Fruit fly (Drosophila melanogaster) whole organism, embryonic: Measurements from ENCODE around the gene Sgp.
A peak's percentile ranks its signal among the peaks of the same experiment; 100 is the strongest.

Experiments used
- Aef1 ChIP-seq: fragments of 200-800 bp; sonication (Bioruptor generic); IDR thresholded peaks from 3 replicates; pipeline ENCODE4 v1.3.6; 2022; ENCODE audit warnings: missing biosample characterization, missing genetic modification characterization
- Bteb2 ChIP-seq: fragments of 200-800 bp; sonication (Bioruptor generic); optimal IDR thresholded peaks from 2 replicates; lab custom pipeline; 2016; ENCODE audit warnings: missing biosample characterization, missing genetic modification characterization
- C15 ChIP-seq: fragments of 200-800 bp; sonication (Bioruptor generic); IDR thresholded peaks from 3 replicates; pipeline ENCODE4 v1.3.6; 2022; ENCODE audit warnings: missing biosample characterization, missing genetic modification characterization
- CG1024 ChIP-seq: fragments of 200-800 bp; sonication (Bioruptor generic); IDR thresholded peaks from 2 replicates; pipeline ENCODE4 v1.3.6; 2022; ENCODE audit warnings: missing biosample characterization, missing genetic modification characterization
- CG10366 ChIP-seq: fragments of 200-800 bp; sonication (Bioruptor generic); IDR thresholded peaks from 2 replicates; pipeline ENCODE4 v1.3.6; 2022; ENCODE audit warnings: missing biosample characterization, missing genetic modification characterization
- CG11456 ChIP-seq: fragments of 200-800 bp; sonication (Bioruptor generic); IDR thresholded peaks from 3 replicates; pipeline ENCODE4 v1.3.6; 2022; ENCODE audit warnings: missing biosample characterization, missing genetic modification characterization
- CG13287 ChIP-seq: fragments of 200-800 bp; sonication (Bioruptor generic); IDR thresholded peaks from 2 replicates; pipeline ENCODE4 v1.3.6; 2022; ENCODE audit warnings: missing biosample characterization, missing genetic modification characterization; ENCODE audit not compliant: partially characterized antibody
- CG15269 ChIP-seq: fragments of 200-800 bp; sonication (Bioruptor generic); optimal IDR thresholded peaks from 2 replicates; lab custom pipeline; 2018; ENCODE audit warnings: missing biosample characterization, mild to moderate bottlenecking, missing genetic modification characterization, moderate library complexity
- CG1602 ChIP-seq: fragments of 200-800 bp; sonication (Bioruptor generic); optimal IDR thresholded peaks from 3 replicates; lab custom pipeline; 2016; ENCODE audit warnings: missing biosample characterization, missing genetic modification characterization
- CG17328 ChIP-seq: fragments of 200-800 bp; sonication (Bioruptor generic); IDR thresholded peaks from 2 replicates; pipeline ENCODE4 v1.3.6; 2022; ENCODE audit warnings: missing biosample characterization, missing genetic modification characterization
- CG2129 ChIP-seq: fragments of 200-800 bp; sonication (Bioruptor generic); IDR thresholded peaks from 2 replicates; pipeline ENCODE4 v1.3.6; 2022; ENCODE audit warnings: missing biosample characterization, missing genetic modification characterization; ENCODE audit not compliant: partially characterized antibody
- CG30431 ChIP-seq: fragments of 200-800 bp; sonication (Bioruptor generic); optimal IDR thresholded peaks from 2 replicates; lab custom pipeline; 2017; ENCODE audit warnings: missing biosample characterization, missing genetic modification characterization
- CG3281 ChIP-seq: fragments of 200-800 bp; sonication (Bioruptor generic); optimal IDR thresholded peaks from 3 replicates; lab custom pipeline; 2017; ENCODE audit warnings: missing biosample characterization, mild to moderate bottlenecking, missing genetic modification characterization
- CG4282 ChIP-seq: fragments of 200-800 bp; sonication (Bioruptor generic); optimal IDR thresholded peaks from 2 replicates; lab custom pipeline; 2016; ENCODE audit warnings: missing biosample characterization, missing genetic modification characterization
- CG4424 ChIP-seq: fragments of 200-800 bp; sonication (Bioruptor generic); optimal IDR thresholded peaks from 3 replicates; lab custom pipeline; 2016; ENCODE audit warnings: missing biosample characterization, missing genetic modification characterization
- CG4820 ChIP-seq: fragments of 200-800 bp; sonication (Bioruptor generic); optimal IDR thresholded peaks from 3 replicates; lab custom pipeline; 2016; ENCODE audit warnings: missing biosample characterization, missing genetic modification characterization
- CG6765 ChIP-seq: fragments of 200-800 bp; sonication (Bioruptor generic); optimal IDR thresholded peaks from 3 replicates; lab custom pipeline; 2017; ENCODE audit warnings: missing biosample characterization, mild to moderate bottlenecking, missing genetic modification characterization
- CG7271 ChIP-seq: fragments of 200-800 bp; sonication (Bioruptor generic); optimal IDR thresholded peaks from 2 replicates; lab custom pipeline; 2018; ENCODE audit warnings: missing biosample characterization, mild to moderate bottlenecking, missing genetic modification characterization, moderate library complexity
- D ChIP-seq, 2 experiments: fragments of 200-800 bp in 1 of 2; fragments of >200 bp in 1 of 2; sonication (Bioruptor generic) in 1 of 2; optimal IDR thresholded peaks; 2 replicates in 1 of 2; 3 replicates in 1 of 2; lab custom pipeline; 2017; ENCODE audit warnings: mild to moderate bottlenecking in 1 of 2, missing biosample characterization in 1 of 2, missing genetic modification characterization in 1 of 2, missing genetic modification reagents in 1 of 2
- E2f1 ChIP-seq: fragments of 200-800 bp; sonication (Bioruptor generic); IDR thresholded peaks from 2 replicates; pipeline ENCODE4 v1.3.6; 2022; ENCODE audit warnings: missing biosample characterization, missing genetic modification characterization
- E2f2 ChIP-seq: fragments of 200-800 bp; sonication (Bioruptor generic); IDR thresholded peaks from 2 replicates; pipeline ENCODE4 v1.3.6; 2022; ENCODE audit warnings: missing biosample characterization, missing genetic modification characterization
- HLH54F ChIP-seq: fragments of 200-800 bp; sonication (Bioruptor generic); optimal IDR thresholded peaks from 3 replicates; lab custom pipeline; 2016; ENCODE audit warnings: missing biosample characterization, missing genetic modification characterization
- Hey ChIP-seq: fragments of 200-800 bp; sonication (Bioruptor generic); optimal IDR thresholded peaks from 3 replicates; lab custom pipeline; 2018; ENCODE audit warnings: missing biosample characterization, mild to moderate bottlenecking, missing genetic modification characterization
- HmgD ChIP-seq: fragments of 200-800 bp; sonication (Bioruptor generic); optimal IDR thresholded peaks from 3 replicates; lab custom pipeline; 2016; ENCODE audit warnings: missing biosample characterization, missing genetic modification characterization
- Lim3 ChIP-seq: fragments of 200-800 bp; sonication (Bioruptor generic); IDR thresholded peaks from 2 replicates; pipeline ENCODE4 v1.3.6; 2022; ENCODE audit warnings: missing biosample characterization, missing genetic modification characterization
- Max ChIP-seq: fragments of 200-800 bp; sonication (Bioruptor generic); optimal IDR thresholded peaks from 2 replicates; lab custom pipeline; 2016; ENCODE audit warnings: missing biosample characterization, mild to moderate bottlenecking, missing genetic modification characterization
- Med ChIP-seq: fragments of 200-800 bp; sonication (Bioruptor generic); peaks from one replicate; lab custom pipeline; 2016; ENCODE audit warnings: missing biosample characterization, missing genetic modification characterization, mild to moderate bottlenecking, inconsistent platforms, moderate library complexity
- Meics ChIP-seq: fragments of 200-800 bp; sonication (Bioruptor generic); optimal IDR thresholded peaks from 2 replicates; lab custom pipeline; 2017; ENCODE audit warnings: missing biosample characterization, mild to moderate bottlenecking, missing genetic modification characterization
- NC2β ChIP-seq: fragments of 200-800 bp; sonication (Bioruptor generic); optimal IDR thresholded peaks from 2 replicates; lab custom pipeline; 2016; ENCODE audit warnings: missing biosample characterization, missing genetic modification characterization
- NFAT ChIP-seq: fragments of 200-800 bp; sonication (Bioruptor generic); IDR thresholded peaks from 2 replicates; pipeline ENCODE4 v1.3.6; 2022; ENCODE audit warnings: missing biosample characterization, missing genetic modification characterization
- Neu2 ChIP-seq: fragments of 200-800 bp; sonication (Bioruptor generic); optimal IDR thresholded peaks from 3 replicates; lab custom pipeline; 2016; ENCODE audit warnings: missing biosample characterization, missing genetic modification characterization, borderline replicate concordance
- Nf-YA ChIP-seq: fragments of 200-800 bp; sonication (Bioruptor generic); IDR thresholded peaks from 2 replicates; pipeline ENCODE4 v1.3.6; 2022; ENCODE audit warnings: missing biosample characterization, missing genetic modification characterization
- YL-1 ChIP-seq: fragments of 200-800 bp; sonication (Bioruptor generic); optimal IDR thresholded peaks from 3 replicates; lab custom pipeline; 2017; ENCODE audit warnings: missing biosample characterization, mild to moderate bottlenecking, missing genetic modification characterization
- ase ChIP-seq: fragments of 200-800 bp; sonication (Bioruptor generic); IDR thresholded peaks from 3 replicates; pipeline ENCODE4 v1.3.6; 2022; ENCODE audit warnings: missing biosample characterization, missing genetic modification characterization
- cas ChIP-seq: fragments of 200-800 bp; sonication (Bioruptor generic); IDR thresholded peaks from 2 replicates; pipeline ENCODE4 v1.3.6; 2022; ENCODE audit warnings: missing biosample characterization, missing genetic modification characterization
- cato ChIP-seq: fragments of 200-800 bp; sonication (Bioruptor generic); optimal IDR thresholded peaks from 2 replicates; lab custom pipeline; 2016; ENCODE audit warnings: missing biosample characterization, missing genetic modification characterization, borderline replicate concordance
- dpn ChIP-seq, 2 experiments: fragments of 200-800 bp; sonication (Bioruptor generic); optimal IDR thresholded peaks; 3 replicates each; lab custom pipeline; 2016; ENCODE audit warnings: missing biosample characterization in 2 of 2, missing genetic modification characterization in 2 of 2
- dysf ChIP-seq: fragments of 200-800 bp; sonication (Bioruptor generic); IDR thresholded peaks from 3 replicates; pipeline ENCODE4 v1.3.6; 2022; ENCODE audit warnings: missing biosample characterization, missing genetic modification characterization
- en ChIP-seq: fragments of 200-800 bp; sonication (Bioruptor generic); optimal IDR thresholded peaks from 2 replicates; lab custom pipeline; 2016; ENCODE audit warnings: missing biosample characterization, missing genetic modification characterization
- gro ChIP-seq: fragments of 200-800 bp; sonication (Bioruptor generic); optimal IDR thresholded peaks from 2 replicates; lab custom pipeline; 2016; ENCODE audit warnings: missing biosample characterization, missing genetic modification characterization
- gsb-n ChIP-seq: fragments of 200-800 bp; sonication (Bioruptor generic); optimal IDR thresholded peaks from 3 replicates; lab custom pipeline; 2018; ENCODE audit warnings: missing biosample characterization, mild to moderate bottlenecking, missing genetic modification characterization
- her ChIP-seq: fragments of 200-800 bp; sonication (Bioruptor generic); optimal IDR thresholded peaks from 2 replicates; lab custom pipeline; 2016; ENCODE audit warnings: missing biosample characterization, missing genetic modification characterization
- pan ChIP-seq, 4 experiments: fragments of >200 bp in 3 of 4; fragments of 200-800 bp in 1 of 4; sonication (Bioruptor generic) in 1 of 4; optimal IDR thresholded peaks in 3 of 4; IDR thresholded peaks in 1 of 4; 2 replicates each; pipeline versions ENCODE4 v1.3.6 to Lab custom; 2017 to 2022; ENCODE audit warnings: missing biosample characterization in 2 of 4, missing genetic modification characterization in 2 of 4, mixed read lengths in 1 of 4
- pum ChIP-seq: fragments of 200-800 bp; sonication (Bioruptor generic); optimal IDR thresholded peaks from 2 replicates; lab custom pipeline; 2016; ENCODE audit warnings: missing biosample characterization, missing genetic modification characterization
- rib ChIP-seq: fragments of 200-800 bp; sonication (Bioruptor generic); IDR thresholded peaks from 2 replicates; pipeline ENCODE4 v1.3.6; 2022; ENCODE audit warnings: missing biosample characterization, missing genetic modification characterization
- sens ChIP-seq: fragments of 200-800 bp; sonication (Bioruptor generic); peaks from one replicate; lab custom pipeline; 2016; ENCODE audit warnings: missing biosample characterization, missing genetic modification characterization
- ssp ChIP-seq: fragments of 200-800 bp; sonication (Bioruptor generic); IDR thresholded peaks from 2 replicates; pipeline ENCODE4 v1.3.6; 2022; ENCODE audit warnings: missing biosample characterization, missing genetic modification characterization
- trh ChIP-seq: fragments of 200-800 bp; sonication (Bioruptor generic); optimal IDR thresholded peaks from 2 replicates; lab custom pipeline; 2016; ENCODE audit warnings: missing biosample characterization, missing genetic modification characterization
- tx ChIP-seq: fragments of 200-800 bp; sonication (Bioruptor generic); optimal IDR thresholded peaks from 2 replicates; lab custom pipeline; 2016; ENCODE audit warnings: missing biosample characterization, missing genetic modification characterization
- unpg ChIP-seq: fragments of 200-800 bp; sonication (Bioruptor generic); optimal IDR thresholded peaks from 3 replicates; lab custom pipeline; 2018; ENCODE audit warnings: missing biosample characterization, mild to moderate bottlenecking, missing genetic modification characterization, moderate library complexity
- wek ChIP-seq: fragments of 200-800 bp; sonication (Bioruptor generic); optimal IDR thresholded peaks from 3 replicates; lab custom pipeline; 2018; ENCODE audit warnings: missing biosample characterization, mild to moderate bottlenecking, missing genetic modification characterization, moderate library complexity

Sgp gene

DNA sequence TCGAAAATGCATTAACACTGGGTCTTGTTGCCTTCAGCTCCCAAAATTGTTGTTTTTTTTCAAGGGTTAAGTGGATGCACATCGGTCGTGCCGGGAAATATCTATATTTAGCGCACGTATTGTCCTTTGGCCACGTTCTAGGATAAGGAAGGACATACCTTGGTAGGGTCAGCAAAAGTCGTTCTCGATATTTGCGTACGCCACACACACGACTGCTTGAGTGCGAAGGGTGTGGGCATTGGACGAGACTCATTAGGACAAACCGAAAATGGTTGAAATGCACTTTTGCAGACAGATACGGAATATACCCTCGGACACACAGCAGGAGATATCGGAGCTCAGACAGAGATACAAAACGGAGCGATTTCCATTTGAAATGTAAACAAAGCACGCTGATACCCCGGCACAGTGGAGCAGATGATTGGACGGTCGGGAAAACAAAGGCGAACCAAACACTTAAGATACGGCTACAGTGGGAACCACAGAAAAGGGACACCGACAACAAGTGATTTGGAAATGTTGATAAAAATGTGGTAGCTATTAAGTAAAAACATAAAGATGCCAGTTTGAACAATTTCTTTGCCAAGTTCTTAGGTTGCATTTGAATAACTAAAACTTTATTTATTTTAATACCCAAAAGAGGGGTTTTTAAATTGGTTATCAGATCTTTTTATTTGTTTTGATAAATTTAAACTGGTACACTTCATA is 26.1 kb downstream of the Sgp start (continued):
- TF ChIP-seq Nf-YA (GFP tag; lab: Robert Waterston, UW) (no peak), unpg (peak; percentile 3), CG17328 (GFP tag; lab: Robert Waterston, UW) (no peak), E2f2 (GFP tag; lab: Robert Waterston, UW) (no peak), wek (GFP tag; lab: Kevin White, UChicago) (no peak), CG2129 (no peak), CG11456 (GFP tag; lab: Robert Waterston, UW) (no peak), ase (GFP tag; lab: Robert Waterston, UW) (no peak), CG4282 (GFP tag; lab: Kevin White, UChicago) (peak; percentile 49), NFAT (GFP tag; lab: Robert Waterston, UW) (no peak), Med (GFP tag; lab: Kevin White, UChicago) (peak; percentile 43), Bteb2 (GFP tag; lab: Kevin White, UChicago) (no peak), CG30431 (no peak), rib (no peak), Lim3 (GFP tag; lab: Robert Waterston, UW) (no peak), NC2β (GFP tag; lab: Kevin White, UChicago) (no peak), CG4820 (GFP tag; lab: Kevin White, UChicago) (no peak), sens (GFP tag; lab: Kevin White, UChicago) (peak; percentile 77), en (no peak), CG7271 (no peak), cas (GFP tag; lab: Robert Waterston, UW) (no peak), C15 (GFP tag; lab: Robert Waterston, UW) (no peak), Neu2 (GFP tag; lab: Kevin White, UChicago) (no peak), YL-1 (GFP tag; lab: Kevin White, UChicago) (no peak), her (GFP tag; lab: Kevin White, UChicago) (no peak), D (optimal IDR thresholded peaks at IDR 0.05; lab: Kevin White, UChicago) (no peak), D (GFP tag; optimal IDR thresholded peaks at IDR 0.05; lab: Kevin White, UChicago) (peak; percentile 22), Max (GFP tag; lab: Kevin White, UChicago) (no peak), CG1024 (GFP tag; lab: Robert Waterston, UW) (no peak), pum (no peak), Hey (no peak), ssp (GFP tag; lab: Robert Waterston, UW) (no peak), CG3281 (no peak), tx (no peak), CG10366 (GFP tag; lab: Robert Waterston, UW) (no peak), dysf (GFP tag; lab: Robert Waterston, UW) (no peak), CG13287 (GFP tag; lab: Robert Waterston, UW) (no peak), cato (no peak), HmgD (no peak), Aef1 (GFP tag; lab: Robert Waterston, UW) (no peak), Meics (GFP tag; lab: Kevin White, UChicago) (no peak), CG1602 (GFP tag; lab: Kevin White, UChicago) (no peak), E2f1 (GFP tag; lab: Robert Waterston, UW) (no peak), HLH54F (no peak), CG4424 (GFP tag; lab: Kevin White, UChicago) (no peak), CG6765 (GFP tag; lab: Kevin White, UChicago) (no peak), dpn (GFP tag; optimal IDR thresholded peaks at IDR 0.05; lab: Kevin White, UChicago) (no peak), pan (optimal IDR thresholded peaks at IDR 0.05; lab: Kevin White, UChicago) (no peak), pan (GFP tag; optimal IDR thresholded peaks at IDR 0.05 in 1 of 2, IDR thresholded peaks at IDR 0.05 in 1 of 2) (no peak), gro (no peak), gsb-n (tag; lab: Kevin White, UChicago) (no peak), CG15269 (no peak), trh (no peak)
